Worm (Caenorhabditis elegans) whole organism, late embryonic: ENCODE data around the gene arrd-26.

Experiments
- ahr-1 ChIP-seq: sonication (generic microtip); optimal IDR thresholded peaks from 2 replicates; lab custom pipeline; 2016; ENCODE audit warnings: missing genetic modification characterization, missing compliant biosample characterization
- ceh-24 ChIP-seq: sonication (generic microtip); optimal IDR thresholded peaks from 2 replicates; lab custom pipeline; 2016; ENCODE audit warnings: mild to moderate bottlenecking, missing genetic modification characterization, missing compliant biosample characterization
- fkh-6 ChIP-seq: sonication (generic microtip); optimal IDR thresholded peaks from 2 replicates; lab custom pipeline; 2016; ENCODE audit warnings: missing genetic modification characterization, missing compliant biosample characterization
- hlh-6 ChIP-seq: sonication (generic microtip); optimal IDR thresholded peaks from 2 replicates; lab custom pipeline; 2016; ENCODE audit warnings: missing genotype, missing genetic modification characterization, missing compliant biosample characterization
- lin-11 ChIP-seq: fragments of 200-800 bp; sonication (Bioruptor generic); optimal IDR thresholded peaks from 2 replicates; lab custom pipeline; 2018; ENCODE audit warnings: mild to moderate bottlenecking, missing genetic modification characterization, missing compliant biosample characterization
- nfya-1 ChIP-seq: sonication (generic microtip); optimal IDR thresholded peaks from 2 replicates; lab custom pipeline; 2017; ENCODE audit warnings: missing genetic modification characterization, mild to moderate bottlenecking, missing compliant biosample characterization, antibody characterized with exemption, moderate library complexity
- nhr-11 ChIP-seq: fragments of 150-350 bp; optimal IDR thresholded peaks from 2 replicates; lab custom pipeline; 2014; ENCODE audit warnings: missing biosample characterization, missing genetic modification characterization
- npax-4 ChIP-seq: sonication (generic microtip); optimal IDR thresholded peaks from 2 replicates; lab custom pipeline; 2016; ENCODE audit warnings: missing genetic modification characterization, missing compliant biosample characterization
- unc-55 ChIP-seq: sonication (generic microtip); optimal IDR thresholded peaks from 2 replicates; lab custom pipeline; 2017; ENCODE audit warnings: missing biosample characterization, missing genetic modification reagents, missing genetic modification characterization

DNA sequence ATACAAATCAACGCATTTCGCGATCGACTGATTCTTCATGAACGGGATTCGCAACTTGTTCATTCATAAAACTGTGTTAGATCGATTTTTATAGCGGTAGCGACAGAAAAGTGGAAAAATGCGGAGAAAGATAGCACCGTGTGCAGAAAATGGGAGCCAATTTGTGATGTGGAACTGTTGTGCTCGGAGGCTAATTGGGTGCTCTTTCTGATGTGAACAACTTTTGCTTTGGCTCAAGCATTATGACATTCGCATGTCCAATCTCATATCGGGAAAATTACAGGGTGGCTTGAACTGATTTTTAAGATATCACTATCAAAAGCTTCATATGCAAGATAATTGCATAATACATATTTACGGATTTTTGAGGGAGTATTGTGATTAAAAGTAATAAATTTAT lies 33.8 kb downstream of the arrd-26 start, which contains the start of gene C23H5.11:
- TF ChIP-seq ceh-24 = no peak
- TF ChIP-seq nfya-1 (tag; lab: Kevin White, UChicago) = no peak
- no peak for TF ChIP-seq nhr-11 (tag; lab: Kevin White, UChicago)
- TF ChIP-seq lin-11 (tag; lab: Kevin White, UChicago) = no peak
- TF ChIP-seq hlh-6 = no peak
- TF ChIP-seq ahr-1 (tag; lab: Kevin White, UChicago) = no peak
- no peak for TF ChIP-seq fkh-6 (tag; lab: Kevin White, UChicago)
- no peak for TF ChIP-seq unc-55 (GFP tag; lab: Kevin White, UChicago)
- TF ChIP-seq npax-4 (tag; lab: Kevin White, UChicago) = no peak
